Worm (Caenorhabditis elegans): ENCODE results near the gene C56C10.6.

DNA sequence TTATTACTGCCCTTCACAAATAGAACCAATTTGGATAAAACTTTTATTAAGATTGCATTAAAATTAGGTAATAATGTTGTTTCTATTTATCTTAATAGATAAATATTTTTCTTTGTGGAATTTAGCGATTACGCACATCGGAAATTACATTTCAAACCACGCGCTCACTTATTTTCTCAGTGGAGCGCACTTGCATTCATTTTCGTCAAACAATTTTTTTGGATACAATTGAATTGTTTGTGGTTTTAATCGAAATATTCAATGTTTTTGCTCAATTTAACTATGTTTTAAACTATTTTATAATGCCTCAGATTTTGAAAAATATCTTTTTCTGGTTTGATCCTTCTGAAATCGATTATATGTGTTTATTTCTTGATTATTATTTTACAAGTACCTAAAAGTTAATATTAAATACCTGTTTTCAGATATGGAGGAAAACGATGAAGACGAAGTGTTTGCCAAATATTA, 45.1 kb downstream of the C56C10.6 start, which contains the start of gene utp-20:
- TF ChIP-seq him-1 (tag; optimal IDR thresholded peaks at IDR 0.05) (no peak), W03F9.2 (tag; optimal IDR thresholded peaks at IDR 0.05) (peak; percentile 62)
